Fruit fly (Drosophila melanogaster) whole organism, prepupa: ENCODE results near the gene Mcm6.

Experiments
- Blimp-1 ChIP-seq: fragments of 200-800 bp; sonication (Bioruptor generic); optimal IDR thresholded peaks from 3 replicates; lab custom pipeline; 2017; ENCODE audit warnings: missing biosample characterization, missing genetic modification characterization, mild to moderate bottlenecking, moderate library complexity, missing genetic modification reagents
- CG10631 ChIP-seq: fragments of 200-800 bp; sonication (Bioruptor generic); optimal IDR thresholded peaks from 2 replicates; lab custom pipeline; 2016; ENCODE audit warnings: missing biosample characterization, missing genetic modification characterization
- CG10669 ChIP-seq: fragments of 200-800 bp; sonication (Bioruptor generic); optimal IDR thresholded peaks from 3 replicates; lab custom pipeline; 2018; ENCODE audit warnings: missing biosample characterization, mild to moderate bottlenecking, missing genetic modification characterization, moderate library complexity
- CG11294 ChIP-seq: fragments of 200-800 bp; sonication (Bioruptor generic); IDR thresholded peaks from 2 replicates; pipeline ENCODE4 v1.3.6; 2022; ENCODE audit warnings: missing biosample characterization, missing genetic modification characterization
- CG11762 ChIP-seq: fragments of 200-800 bp; sonication (Bioruptor generic); optimal IDR thresholded peaks from 3 replicates; lab custom pipeline; 2016; ENCODE audit warnings: missing biosample characterization, missing genetic modification characterization; ENCODE audit not compliant: insufficient read depth
- CG11902 ChIP-seq: fragments of 200-800 bp; sonication (Bioruptor generic); optimal IDR thresholded peaks from 3 replicates; lab custom pipeline; 2016; ENCODE audit warnings: missing biosample characterization, missing genetic modification characterization
- CG15336 ChIP-seq: fragments of 200-800 bp; sonication (Bioruptor generic); IDR thresholded peaks from 2 replicates; pipeline ENCODE4 v1.3.6; 2022; ENCODE audit warnings: missing biosample characterization, missing genetic modification characterization
- CG1621 ChIP-seq: fragments of 200-800 bp; sonication (Bioruptor generic); optimal IDR thresholded peaks from 3 replicates; lab custom pipeline; 2018; ENCODE audit warnings: missing biosample characterization, mild to moderate bottlenecking, missing genetic modification characterization
- CG16779 ChIP-seq: fragments of 200-800 bp; sonication (Bioruptor generic); optimal IDR thresholded peaks from 3 replicates; lab custom pipeline; 2017; ENCODE audit warnings: missing biosample characterization, mild to moderate bottlenecking, missing genetic modification characterization
- CG3032 ChIP-seq: fragments of 200-800 bp; optimal IDR thresholded peaks from 2 replicates; lab custom pipeline; 2019; ENCODE audit warnings: missing biosample characterization, mild to moderate bottlenecking, missing genetic modification characterization, moderate library complexity
- CG31627 ChIP-seq: fragments of 200-800 bp; sonication (Bioruptor generic); optimal IDR thresholded peaks from 3 replicates; lab custom pipeline; 2016; ENCODE audit warnings: missing biosample characterization, missing genetic modification characterization
- CG32006 ChIP-seq: fragments of 200-800 bp; sonication (Bioruptor generic); optimal IDR thresholded peaks from 3 replicates; lab custom pipeline; 2017; ENCODE audit warnings: missing biosample characterization, mild to moderate bottlenecking, missing genetic modification characterization
- CG34406 ChIP-seq: fragments of 200-800 bp; sonication (Bioruptor generic); optimal IDR thresholded peaks from 3 replicates; lab custom pipeline; 2016; ENCODE audit warnings: missing biosample characterization, missing genetic modification characterization
- CG3919 ChIP-seq: fragments of 200-800 bp; sonication (Bioruptor generic); optimal IDR thresholded peaks from 3 replicates; lab custom pipeline; 2016; ENCODE audit warnings: missing biosample characterization, missing genetic modification characterization
- CG6276 ChIP-seq: fragments of 200-800 bp; sonication (Bioruptor generic); optimal IDR thresholded peaks from 2 replicates; lab custom pipeline; 2017; ENCODE audit warnings: missing biosample characterization, mild to moderate bottlenecking, missing genetic modification characterization
- CG6792 ChIP-seq: fragments of 200-800 bp; sonication (Bioruptor generic); optimal IDR thresholded peaks from 3 replicates; lab custom pipeline; 2016; ENCODE audit warnings: missing biosample characterization, missing genetic modification characterization
- CG6808 ChIP-seq: fragments of 200-800 bp; sonication (Bioruptor generic); optimal IDR thresholded peaks from 3 replicates; lab custom pipeline; 2017; ENCODE audit warnings: missing biosample characterization, missing genetic modification characterization, mild to moderate bottlenecking, moderate library complexity, missing genetic modification reagents
- CG6854 ChIP-seq: fragments of 200-800 bp; sonication (Bioruptor generic); optimal IDR thresholded peaks from 2 replicates; lab custom pipeline; 2017; ENCODE audit warnings: missing biosample characterization, mild to moderate bottlenecking, missing genetic modification characterization
- CG7368 ChIP-seq: fragments of 200-800 bp; sonication (Bioruptor generic); optimal IDR thresholded peaks from 3 replicates; lab custom pipeline; 2016; ENCODE audit warnings: missing biosample characterization, missing genetic modification characterization
- CG8119 ChIP-seq: fragments of 200-800 bp; sonication (Bioruptor generic); IDR thresholded peaks from 3 replicates; pipeline ENCODE4 v1.3.6; 2022; ENCODE audit warnings: missing biosample characterization, missing genetic modification characterization
- CG8319 ChIP-seq: fragments of 200-800 bp; sonication (Bioruptor generic); optimal IDR thresholded peaks from 3 replicates; lab custom pipeline; 2016; ENCODE audit warnings: missing biosample characterization, missing genetic modification characterization
- CG8632 ChIP-seq: fragments of 200-800 bp; sonication (Bioruptor generic); optimal IDR thresholded peaks from 3 replicates; lab custom pipeline; 2016; ENCODE audit warnings: missing biosample characterization, missing genetic modification characterization
- CG9139 ChIP-seq: fragments of 200-800 bp; sonication (Bioruptor generic); optimal IDR thresholded peaks from 3 replicates; lab custom pipeline; 2017; ENCODE audit warnings: missing biosample characterization, mild to moderate bottlenecking, missing genetic modification characterization
- Eip75B ChIP-seq: fragments of 200-800 bp; sonication (Bioruptor generic); optimal IDR thresholded peaks from 3 replicates; lab custom pipeline; 2016; ENCODE audit warnings: missing biosample characterization, missing genetic modification characterization
- Ets21C ChIP-seq: fragments of 200-800 bp; sonication (Bioruptor generic); optimal IDR thresholded peaks from 3 replicates; lab custom pipeline; 2016; ENCODE audit warnings: missing biosample characterization, missing genetic modification characterization
- Ets96B ChIP-seq: fragments of 200-800 bp; optimal IDR thresholded peaks from 2 replicates; lab custom pipeline; 2019; ENCODE audit warnings: missing biosample characterization, mild to moderate bottlenecking, missing genetic modification characterization, moderate library complexity
- Gug ChIP-seq: fragments of 200-800 bp; sonication (Bioruptor generic); IDR thresholded peaks from 2 replicates; pipeline ENCODE4 v1.3.6; 2022; ENCODE audit warnings: missing biosample characterization, missing genetic modification characterization
- Hr39 ChIP-seq: fragments of 200-800 bp; sonication (Bioruptor generic); optimal IDR thresholded peaks from 2 replicates; lab custom pipeline; 2016; ENCODE audit warnings: missing biosample characterization, missing genetic modification characterization
- Met ChIP-seq: fragments of 200-800 bp; sonication (Bioruptor generic); optimal IDR thresholded peaks from 3 replicates; lab custom pipeline; 2016; ENCODE audit warnings: missing biosample characterization, missing genetic modification characterization
- OdsH ChIP-seq: fragments of 200-800 bp; sonication (Bioruptor generic); optimal IDR thresholded peaks from 3 replicates; lab custom pipeline; 2016; ENCODE audit warnings: missing biosample characterization, missing genetic modification characterization
- Smox ChIP-seq: fragments of 200-800 bp; sonication (Bioruptor generic); optimal IDR thresholded peaks from 3 replicates; lab custom pipeline; 2016; ENCODE audit warnings: missing biosample characterization, missing genetic modification characterization
- Sox15 ChIP-seq: fragments of 200-800 bp; sonication (Bioruptor generic); optimal IDR thresholded peaks from 3 replicates; lab custom pipeline; 2016; ENCODE audit warnings: missing biosample characterization, missing genetic modification characterization
- achi ChIP-seq: fragments of 200-800 bp; sonication (Bioruptor generic); optimal IDR thresholded peaks from 3 replicates; lab custom pipeline; 2016; ENCODE audit warnings: missing biosample characterization, missing genetic modification characterization
- acj6 ChIP-seq: fragments of 200-800 bp; sonication (Bioruptor generic); optimal IDR thresholded peaks from 3 replicates; lab custom pipeline; 2016; ENCODE audit warnings: missing biosample characterization, missing genetic modification characterization
- cyc ChIP-seq: fragments of 200-800 bp; sonication (Bioruptor generic); optimal IDR thresholded peaks from 3 replicates; lab custom pipeline; 2016; ENCODE audit warnings: missing biosample characterization, missing genetic modification characterization
- dac ChIP-seq: fragments of 200-800 bp; sonication (Bioruptor generic); optimal IDR thresholded peaks from 2 replicates; lab custom pipeline; 2017; ENCODE audit warnings: missing biosample characterization, mild to moderate bottlenecking, missing genetic modification characterization
- dsx ChIP-seq: fragments of 200-800 bp; optimal IDR thresholded peaks from 3 replicates; lab custom pipeline; 2019; ENCODE audit warnings: missing biosample characterization, mild to moderate bottlenecking, missing genetic modification characterization, moderate library complexity; ENCODE audit not compliant: poor library complexity, severe bottlenecking
- eg ChIP-seq: fragments of 200-800 bp; sonication (Bioruptor generic); IDR thresholded peaks from 3 replicates; pipeline ENCODE4 v1.3.6; 2022; ENCODE audit warnings: missing biosample characterization, missing genetic modification characterization
- esn ChIP-seq: fragments of 200-800 bp; sonication (Bioruptor generic); optimal IDR thresholded peaks from 2 replicates; lab custom pipeline; 2016; ENCODE audit warnings: missing biosample characterization, mild to moderate bottlenecking, missing genetic modification characterization, moderate library complexity
- fd59A ChIP-seq: fragments of 200-800 bp; sonication (Bioruptor generic); optimal IDR thresholded peaks from 2 replicates; lab custom pipeline; 2017; ENCODE audit warnings: missing biosample characterization, mild to moderate bottlenecking, missing genetic modification characterization, missing genetic modification reagents
- fd85E ChIP-seq: fragments of 200-800 bp; sonication (Bioruptor generic); optimal IDR thresholded peaks from 3 replicates; lab custom pipeline; 2016; ENCODE audit warnings: missing biosample characterization, missing genetic modification characterization
- fkh ChIP-seq: fragments of 200-800 bp; sonication (Bioruptor generic); optimal IDR thresholded peaks from 3 replicates; lab custom pipeline; 2017; ENCODE audit warnings: missing biosample characterization, mild to moderate bottlenecking, missing genetic modification characterization, moderate library complexity
- lz ChIP-seq: fragments of 200-800 bp; sonication (Bioruptor generic); optimal IDR thresholded peaks from 3 replicates; lab custom pipeline; 2016; ENCODE audit warnings: missing biosample characterization, missing genetic modification characterization
- pdm3 ChIP-seq: fragments of 200-800 bp; sonication (Bioruptor generic); optimal IDR thresholded peaks from 3 replicates; lab custom pipeline; 2016; ENCODE audit warnings: missing biosample characterization, missing genetic modification characterization
- salr ChIP-seq, 2 experiments: fragments of 200-800 bp; sonication (Bioruptor generic); optimal IDR thresholded peaks; 3 replicates each; lab custom pipeline; 2016 to 2018; ENCODE audit warnings: missing biosample characterization in 2 of 2, missing genetic modification characterization in 2 of 2, mild to moderate bottlenecking in 1 of 2
- ss ChIP-seq, 2 experiments: fragments of 200-800 bp; sonication (Bioruptor generic); optimal IDR thresholded peaks; 2 replicates in 1 of 2; 3 replicates in 1 of 2; lab custom pipeline; 2017 to 2018; ENCODE audit warnings: mild to moderate bottlenecking in 2 of 2, missing biosample characterization in 2 of 2, missing genetic modification characterization in 2 of 2, moderate library complexity in 1 of 2
- topi ChIP-seq: fragments of 200-800 bp; sonication (Bioruptor generic); optimal IDR thresholded peaks from 3 replicates; lab custom pipeline; 2016; ENCODE audit warnings: missing biosample characterization, missing genetic modification characterization

Gene Mcm6

DNA sequence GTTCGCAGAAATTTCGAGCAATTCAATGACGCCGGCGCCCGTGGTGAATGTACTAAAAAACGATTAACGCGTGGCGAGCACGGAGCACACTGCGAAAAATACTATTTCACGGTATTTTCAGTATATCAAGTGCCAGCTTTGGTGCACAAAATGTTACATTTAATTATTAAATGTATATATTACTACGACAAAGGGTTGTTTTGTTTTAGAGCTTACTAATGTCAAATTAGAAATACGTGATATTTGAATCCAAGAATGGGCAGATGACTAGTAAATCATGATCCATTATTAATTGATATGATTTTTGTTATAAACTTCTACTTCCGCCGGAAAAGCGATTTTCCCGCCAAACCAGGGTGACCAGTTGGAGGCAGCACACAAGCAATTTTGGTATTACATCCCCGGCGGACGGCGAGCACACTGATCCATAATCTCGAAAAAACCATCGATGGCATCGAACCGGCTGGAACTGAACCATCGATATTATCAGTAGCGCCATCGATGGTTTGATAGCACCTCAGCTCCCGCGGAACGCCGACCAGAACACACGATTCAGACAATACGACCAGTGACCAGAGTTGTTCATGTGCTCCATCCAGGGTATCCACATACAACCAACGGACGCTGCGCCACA is 19.9 kb upstream of the Mcm6 start, which contains the start of the genes CG3226 and Cdc7 (continued):
- TF ChIP-seq CG8632 (peak; percentile 60), cyc (GFP tag; lab: Kevin White, UChicago) (peak; percentile 57), topi (GFP tag; lab: Kevin White, UChicago) (peak; percentile 70), CG6792 (GFP tag; lab: Kevin White, UChicago) (peak; percentile 64), CG11762 (GFP tag; lab: Kevin White, UChicago) (peak; percentile 32), CG8319 (peak; percentile 55), CG15336 (GFP tag; lab: Robert Waterston, UW) (no peak), fd85E (GFP tag; lab: Kevin White, UChicago) (peak; percentile 46), CG9139 (peak; percentile 53), CG1621 (tag; lab: Kevin White, UChicago) (peak; percentile 51), Sox15 (no peak), Ets21C (GFP tag; lab: Kevin White, UChicago) (no peak)
- TF ChIP-seq, all 60 proteins: peak for 50

DNA sequence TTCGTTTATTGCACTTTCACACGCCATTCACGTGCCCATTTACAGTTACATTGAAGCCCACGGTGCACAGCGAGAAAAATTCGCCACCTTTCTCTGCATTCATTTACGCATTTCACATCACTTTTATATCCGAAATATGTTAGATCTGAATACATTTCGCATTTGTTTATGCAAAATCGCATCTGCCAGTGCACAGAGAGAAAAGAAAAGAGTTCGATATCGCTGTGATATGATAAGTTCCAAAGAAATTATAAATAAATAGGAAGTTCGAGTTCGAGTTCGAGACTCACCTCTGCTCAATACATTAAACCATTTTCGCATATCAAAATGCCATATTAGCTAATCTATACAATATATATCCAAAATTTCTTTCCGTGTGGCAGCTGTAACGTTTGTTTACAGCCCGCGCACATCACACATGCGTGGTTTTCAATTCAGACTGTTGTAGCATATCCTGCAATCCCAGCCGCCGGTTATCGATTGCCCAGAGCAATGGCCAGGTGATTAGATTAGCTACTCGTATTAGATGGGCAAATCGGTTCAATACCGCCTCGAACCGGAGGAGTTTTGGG is 18.1 kb upstream of the Mcm6 start:
- peak; percentile 96 for TF ChIP-seq CG32006 (GFP tag; lab: Kevin White, UChicago)
- peak; percentile 89 for TF ChIP-seq CG10631
- TF ChIP-seq Hr39 (GFP tag; lab: Kevin White, UChicago), result peak; percentile 93
- TF ChIP-seq CG10669 (GFP tag; lab: Kevin White, UChicago), result peak; percentile 91
- peak; percentile 55 for TF ChIP-seq fkh (GFP tag; lab: Kevin White, UChicago)
- TF ChIP-seq dsx (GFP tag; lab: Kevin White, UChicago), result peak; percentile 85
- TF ChIP-seq ss (GFP tag; optimal IDR thresholded peaks at IDR 0.05; lab: Kevin White, UChicago), result peak; percentile 77 to 88
- TF ChIP-seq CG7368 (GFP tag; lab: Kevin White, UChicago), result peak; percentile 85
- TF ChIP-seq CG1621 (tag; lab: Kevin White, UChicago), result peak; percentile 84
- peak; percentile 91 for TF ChIP-seq acj6 (GFP tag; lab: Kevin White, UChicago)
- peak; percentile 92 for TF ChIP-seq CG3919
- peak; percentile 82 for TF ChIP-seq Gug
- TF ChIP-seq Blimp-1 (GFP tag; lab: Kevin White, UChicago), result peak; percentile 86
- TF ChIP-seq CG3032 (tag; lab: Kevin White, UChicago), result peak; percentile 84
- peak; percentile 80 for TF ChIP-seq fd59A (GFP tag; lab: Kevin White, UChicago)
- TF ChIP-seq Met (GFP tag; lab: Kevin White, UChicago), result peak; percentile 93
- TF ChIP-seq CG8632, result peak; percentile 90
- TF ChIP-seq topi (GFP tag; lab: Kevin White, UChicago), result peak; percentile 96
- peak; percentile 94 for TF ChIP-seq cyc (GFP tag; lab: Kevin White, UChicago)
- TF ChIP-seq CG16779 (tag; lab: Kevin White, UChicago), result peak; percentile 83
- TF ChIP-seq lz (GFP tag; lab: Kevin White, UChicago), result peak; percentile 93
- TF ChIP-seq CG34406 (GFP tag; lab: Kevin White, UChicago), result peak; percentile 89
- peak; percentile 92 for TF ChIP-seq CG6276 (GFP tag; lab: Kevin White, UChicago)
- peak; percentile 73 to 91 for TF ChIP-seq salr (GFP tag; optimal IDR thresholded peaks at IDR 0.05; lab: Kevin White, UChicago)
- TF ChIP-seq esn (GFP tag; lab: Kevin White, UChicago), result peak; percentile 95
- TF ChIP-seq Smox, result peak; percentile 92
- peak; percentile 87 for TF ChIP-seq CG6808 (GFP tag; lab: Kevin White, UChicago)
- TF ChIP-seq CG15336 (GFP tag; lab: Robert Waterston, UW), result peak; percentile 92
- TF ChIP-seq CG11902 (GFP tag; lab: Kevin White, UChicago), result peak; percentile 88
- peak; percentile 71 for TF ChIP-seq CG11294 (GFP tag; lab: Robert Waterston, UW)
- TF ChIP-seq CG6854 (GFP tag; lab: Kevin White, UChicago), result peak; percentile 68
- peak; percentile 91 for TF ChIP-seq Eip75B (GFP tag; lab: Kevin White, UChicago)
- TF ChIP-seq pdm3 (GFP tag; lab: Kevin White, UChicago), result peak; percentile 93
- TF ChIP-seq eg, result peak; percentile 89
- TF ChIP-seq OdsH (GFP tag; lab: Kevin White, UChicago), result peak; percentile 93
- peak; percentile 91 for TF ChIP-seq CG6792 (GFP tag; lab: Kevin White, UChicago)
- peak; percentile 92 for TF ChIP-seq CG31627 (GFP tag; lab: Kevin White, UChicago)
- peak; percentile 89 for TF ChIP-seq dac (GFP tag; lab: Kevin White, UChicago)
- TF ChIP-seq Ets96B (tag; lab: Kevin White, UChicago), result peak; percentile 84
- peak; percentile 93 for TF ChIP-seq CG8119
- peak; percentile 89 for TF ChIP-seq Sox15
- TF ChIP-seq achi (GFP tag; lab: Kevin White, UChicago), result peak; percentile 89
